Fruit fly (Drosophila melanogaster) whole organism, pupa: ENCODE results near the gene mei-38.

ENCODE experiments used
- CG17806 ChIP-seq: fragments of 200-800 bp; sonication (Bioruptor generic); optimal IDR thresholded peaks from 2 replicates; lab custom pipeline; 2018; ENCODE audit warnings: missing biosample characterization, mild to moderate bottlenecking, missing genetic modification characterization, moderate library complexity
- CG32121 ChIP-seq: fragments of 200-800 bp; sonication (Bioruptor generic); IDR thresholded peaks from 2 replicates; pipeline ENCODE4 v1.3.6; 2022; ENCODE audit warnings: missing biosample characterization, missing genetic modification characterization
- CG8301 ChIP-seq: fragments of 200-800 bp; sonication (Bioruptor generic); optimal IDR thresholded peaks from 2 replicates; lab custom pipeline; 2018; ENCODE audit warnings: missing biosample characterization, mild to moderate bottlenecking, missing genetic modification characterization
- Pif1A ChIP-seq: fragments of 200-800 bp; sonication (Bioruptor generic); optimal IDR thresholded peaks from 3 replicates; lab custom pipeline; 2016; ENCODE audit warnings: missing biosample characterization, missing genetic modification characterization
- Pif1B ChIP-seq: fragments of 200-800 bp; sonication (Bioruptor generic); optimal IDR thresholded peaks from 3 replicates; lab custom pipeline; 2016; ENCODE audit warnings: missing biosample characterization, missing genetic modification characterization
- rn ChIP-seq: fragments of 200-800 bp; sonication (Bioruptor generic); IDR thresholded peaks from 2 replicates; pipeline ENCODE4 v1.3.6; 2022; ENCODE audit warnings: missing biosample characterization, missing genetic modification characterization

DNA sequence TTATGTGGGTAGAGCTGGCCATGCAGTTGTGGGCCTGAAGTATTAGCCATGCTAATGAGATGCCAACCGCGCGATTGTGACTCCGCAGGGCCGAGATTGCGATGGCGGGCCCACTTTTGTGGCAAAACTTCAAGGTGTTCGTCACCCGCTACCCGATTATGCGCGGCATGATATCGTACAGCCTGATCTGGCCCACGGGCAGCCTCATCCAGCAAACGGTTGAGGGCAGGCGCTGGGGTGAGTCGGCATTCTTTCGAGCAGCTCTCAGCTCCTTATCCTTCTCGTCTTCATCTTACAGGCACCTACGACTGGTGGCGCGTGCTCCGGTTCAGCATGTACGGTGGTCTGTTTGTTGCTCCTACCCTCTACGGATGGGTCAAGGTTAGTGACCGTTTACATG, 7.1 kb upstream of the mei-38 start, which contains the start of gene CG32808:
- no peak for TF ChIP-seq Pif1A (GFP tag; lab: Kevin White, UChicago)
- TF ChIP-seq CG8301 (tag; lab: Kevin White, UChicago), result no peak
- TF ChIP-seq rn (GFP tag; lab: Robert Waterston, UW), result no peak
- TF ChIP-seq CG17806, result no peak
- TF ChIP-seq Pif1B (GFP tag; lab: Kevin White, UChicago), result no peak
- no peak for TF ChIP-seq CG32121 (GFP tag; lab: Robert Waterston, UW)
